Worm (Caenorhabditis elegans) whole organism, mixed stage, embryonic: Measurements from ENCODE around the gene T10F2.5.

Source experiments
- elt-1 ChIP-seq: sonication (generic microtip); optimal IDR thresholded peaks from 2 replicates; lab custom pipeline; 2017; ENCODE audit warnings: missing genetic modification characterization, mild to moderate bottlenecking, missing compliant biosample characterization, antibody characterized with exemption, moderate library complexity, borderline replicate concordance; ENCODE audit not compliant: insufficient read depth
- lin-13 ChIP-seq: fragments of 150-350 bp; optimal IDR thresholded peaks from 2 replicates; lab custom pipeline; 2014; ENCODE audit warnings: missing biosample characterization, missing genetic modification characterization

ce11 chrIII:5145874-5146273 is 13.5 kb downstream of the T10F2.5 start:
- no peak for TF ChIP-seq elt-1 (tag; lab: Kevin White, UChicago)
- no peak for TF ChIP-seq lin-13 (tag; lab: Kevin White, UChicago)
